Worm (Caenorhabditis elegans): Measurements from ENCODE around the gene try-8.

- TF ChIP-seq ama-1 (optimal IDR thresholded peaks at IDR 0.05) (no peak), ama-1 (GFP tag; optimal IDR thresholded peaks at IDR 0.05) (no peak), Y67H2A.10 (GFP tag; conservative IDR thresholded peaks at IDR 0.05) (no peak), unc-130 (GFP tag; optimal IDR thresholded peaks at IDR 0.05) (no peak), lsl-1 (GFP tag; optimal IDR thresholded peaks at IDR 0.05) (no peak), ceh-100 (GFP tag; IDR thresholded peaks at IDR 0.05) (no peak), F39B2.1 (GFP tag; IDR thresholded peaks at IDR 0.05) (no peak), snpc-1.3 (tag; optimal IDR thresholded peaks at IDR 0.05; ENCODE audit: insufficient read depth) (no peak), hmg-20 (GFP tag; IDR thresholded peaks at IDR 0.05) (no peak), Y79H2A.3 (GFP tag; conservative IDR thresholded peaks at IDR 0.05) (no peak), egl-44 (GFP tag; IDR thresholded peaks at IDR 0.05) (no peak)
Observed at ce11 chrV:7485000-7485399, 30.9 kb upstream of the try-8 start, which contains the start of gene srbc-8.
